Fruit fly (Drosophila melanogaster) whole organism, embryonic: ENCODE results near the gene Lsd-1.

ENCODE experiments used
- ATbp ChIP-seq: fragments of 200-800 bp; sonication (Bioruptor generic); optimal IDR thresholded peaks from 2 replicates; lab custom pipeline; 2017; ENCODE audit warnings: missing biosample characterization, mild to moderate bottlenecking, missing genetic modification characterization, missing genetic modification reagents
- Blimp-1 ChIP-seq: fragments of 200-800 bp; sonication (Bioruptor generic); optimal IDR thresholded peaks from 3 replicates; lab custom pipeline; 2018; ENCODE audit warnings: missing biosample characterization, missing genetic modification characterization, mild to moderate bottlenecking, moderate library complexity, missing genetic modification reagents
- CG10209 ChIP-seq: fragments of 200-800 bp; sonication (Bioruptor generic); optimal IDR thresholded peaks from 3 replicates; lab custom pipeline; 2017; ENCODE audit warnings: missing biosample characterization, mild to moderate bottlenecking, missing genetic modification characterization, missing genetic modification reagents
- CG1233 ChIP-seq: fragments of 200-800 bp; sonication (Bioruptor generic); optimal IDR thresholded peaks from 4 replicates; lab custom pipeline; 2018; ENCODE audit warnings: missing biosample characterization, mild to moderate bottlenecking, missing genetic modification characterization
- CG12769 ChIP-seq: fragments of 200-800 bp; sonication (Bioruptor generic); optimal IDR thresholded peaks from 2 replicates; lab custom pipeline; 2019; ENCODE audit warnings: missing biosample characterization, mild to moderate bottlenecking, missing genetic modification characterization, moderate library complexity
- CG14710 ChIP-seq: fragments of 200-800 bp; sonication (Bioruptor generic); optimal IDR thresholded peaks from 3 replicates; lab custom pipeline; 2019; ENCODE audit warnings: missing biosample characterization, mild to moderate bottlenecking, missing genetic modification characterization, moderate library complexity
- CG14860 ChIP-seq: fragments of 200-800 bp; sonication (Bioruptor generic); IDR thresholded peaks from 3 replicates; pipeline ENCODE4 v1.3.6; 2022; ENCODE audit warnings: missing biosample characterization, missing genetic modification characterization; ENCODE audit not compliant: partially characterized antibody
- CG15479 ChIP-seq: fragments of 200-800 bp; sonication (Bioruptor generic); optimal IDR thresholded peaks from 3 replicates; lab custom pipeline; 2019; ENCODE audit warnings: missing biosample characterization, mild to moderate bottlenecking, missing genetic modification characterization, moderate library complexity
- CG15696 ChIP-seq: fragments of 200-800 bp; sonication (Bioruptor generic); optimal IDR thresholded peaks from 2 replicates; lab custom pipeline; 2019; ENCODE audit warnings: missing biosample characterization, mild to moderate bottlenecking, missing genetic modification characterization, moderate library complexity
- CG1603 ChIP-seq: fragments of 200-800 bp; sonication (Bioruptor generic); optimal IDR thresholded peaks from 2 replicates; lab custom pipeline; 2019; ENCODE audit warnings: missing biosample characterization, mild to moderate bottlenecking, missing genetic modification characterization, moderate library complexity
- CG16863 ChIP-seq: fragments of 200-800 bp; sonication (Bioruptor generic); optimal IDR thresholded peaks from 3 replicates; lab custom pipeline; 2016; ENCODE audit warnings: missing biosample characterization, missing genetic modification characterization
- CG30020 ChIP-seq: fragments of 200-800 bp; optimal IDR thresholded peaks from 2 replicates; lab custom pipeline; 2019; ENCODE audit warnings: missing biosample characterization, mild to moderate bottlenecking, missing genetic modification characterization, moderate library complexity
- CG31365 ChIP-seq: fragments of 200-800 bp; sonication (Bioruptor generic); optimal IDR thresholded peaks from 2 replicates; lab custom pipeline; 2018; ENCODE audit warnings: missing biosample characterization, mild to moderate bottlenecking, missing genetic modification characterization
- CG3407 ChIP-seq: fragments of 200-800 bp; sonication (Bioruptor generic); optimal IDR thresholded peaks from 2 replicates; lab custom pipeline; 2018; ENCODE audit warnings: missing biosample characterization, mild to moderate bottlenecking, missing genetic modification characterization
- CG4617 ChIP-seq: fragments of 200-800 bp; sonication (Bioruptor generic); optimal IDR thresholded peaks from 3 replicates; lab custom pipeline; 2016; ENCODE audit warnings: missing biosample characterization, missing genetic modification characterization, borderline replicate concordance
- CG6791 ChIP-seq: fragments of 200-800 bp; sonication (Bioruptor generic); IDR thresholded peaks from 3 replicates; pipeline ENCODE4 v1.3.6; 2022; ENCODE audit warnings: missing biosample characterization, missing genetic modification characterization; ENCODE audit not compliant: partially characterized antibody
- CG7786 ChIP-seq: fragments of 200-800 bp; sonication (Bioruptor generic); optimal IDR thresholded peaks from 2 replicates; lab custom pipeline; 2016; ENCODE audit warnings: missing biosample characterization, missing genetic modification characterization
- CG8359 ChIP-seq: fragments of 200-800 bp; sonication (Bioruptor generic); optimal IDR thresholded peaks from 2 replicates; lab custom pipeline; 2017; ENCODE audit warnings: missing biosample characterization, mild to moderate bottlenecking, missing genetic modification characterization, borderline replicate concordance
- CG9437 ChIP-seq: fragments of 200-800 bp; sonication (Bioruptor generic); optimal IDR thresholded peaks from 2 replicates; lab custom pipeline; 2018; ENCODE audit warnings: missing biosample characterization, mild to moderate bottlenecking, missing genetic modification characterization
- CG9797 ChIP-seq: fragments of 200-800 bp; sonication (Bioruptor generic); optimal IDR thresholded peaks from 3 replicates; lab custom pipeline; 2018; ENCODE audit warnings: missing biosample characterization, mild to moderate bottlenecking, missing genetic modification characterization
- Ets65A ChIP-seq: fragments of 200-800 bp; sonication (Bioruptor generic); peaks from one replicate; lab custom pipeline; 2016; ENCODE audit warnings: missing biosample characterization, missing genetic modification characterization
- Hr39 ChIP-seq: fragments of >200 bp; optimal IDR thresholded peaks from 2 replicates; lab custom pipeline; 2017
- Hr51 ChIP-seq, 2 experiments: fragments of 200-800 bp; sonication (Bioruptor generic); optimal IDR thresholded peaks; 2 replicates in 1 of 2; 3 replicates in 1 of 2; lab custom pipeline; 2016 to 2018; ENCODE audit warnings: missing biosample characterization in 2 of 2, missing genetic modification characterization in 2 of 2, mild to moderate bottlenecking in 1 of 2, moderate library complexity in 1 of 2
- Lim3 ChIP-seq: fragments of 200-800 bp; sonication (Bioruptor generic); IDR thresholded peaks from 2 replicates; pipeline ENCODE4 v1.3.6; 2022; ENCODE audit warnings: missing biosample characterization, missing genetic modification characterization
- MTF-1 ChIP-seq: fragments of 200-800 bp; sonication (Bioruptor generic); optimal IDR thresholded peaks from 2 replicates; lab custom pipeline; 2018; ENCODE audit warnings: missing biosample characterization, mild to moderate bottlenecking, missing genetic modification characterization, borderline replicate concordance
- Med ChIP-seq: fragments of 200-800 bp; sonication (Bioruptor generic); peaks from one replicate; lab custom pipeline; 2016; ENCODE audit warnings: missing biosample characterization, missing genetic modification characterization, mild to moderate bottlenecking, inconsistent platforms, moderate library complexity
- Nf-YB ChIP-seq: fragments of 200-800 bp; sonication (Bioruptor generic); optimal IDR thresholded peaks from 3 replicates; lab custom pipeline; 2019; ENCODE audit warnings: missing biosample characterization, mild to moderate bottlenecking, missing genetic modification characterization, moderate library complexity
- Optix ChIP-seq: fragments of 200-800 bp; sonication (Bioruptor generic); IDR thresholded peaks from 3 replicates; pipeline ENCODE4 v1.3.6; 2022; ENCODE audit warnings: missing biosample characterization, missing genetic modification characterization
- Pdp1 ChIP-seq, 2 experiments: fragments of 200-800 bp; sonication (Bioruptor generic); optimal IDR thresholded peaks; 3 replicates each; lab custom pipeline; 2016; ENCODE audit warnings: missing biosample characterization in 2 of 2, missing genetic modification characterization in 2 of 2, mild to moderate bottlenecking in 1 of 2, moderate library complexity in 1 of 2
- Stat92E ChIP-seq, 3 experiments: fragments of >200 bp in 2 of 3; fragments of 200-800 bp in 1 of 3; sonication (Bioruptor generic) in 1 of 3; optimal IDR thresholded peaks; 2 replicates each; lab custom pipeline; 2017 to 2019; ENCODE audit warnings: missing biosample characterization in 3 of 3, missing genetic modification characterization in 3 of 3, mild to moderate bottlenecking in 1 of 3, moderate library complexity in 1 of 3
- ac ChIP-seq: fragments of 200-800 bp; sonication (Bioruptor generic); optimal IDR thresholded peaks from 3 replicates; lab custom pipeline; 2017; ENCODE audit warnings: missing biosample characterization, mild to moderate bottlenecking, missing genetic modification characterization
- bsh ChIP-seq, 2 experiments: fragments of 200-800 bp; sonication (Bioruptor generic); optimal IDR thresholded peaks; 2 replicates each; lab custom pipeline; 2017 to 2018; ENCODE audit warnings: mild to moderate bottlenecking in 2 of 2, missing biosample characterization in 2 of 2, missing genetic modification characterization in 2 of 2, moderate library complexity in 1 of 2
- chm ChIP-seq: fragments of 200-800 bp; sonication (Bioruptor generic); IDR thresholded peaks from 2 replicates; pipeline ENCODE4 v1.3.6; 2022; ENCODE audit warnings: missing biosample characterization, missing genetic modification characterization
- corto ChIP-seq: fragments of 200-800 bp; sonication (Bioruptor generic); optimal IDR thresholded peaks from 2 replicates; lab custom pipeline; 2016; ENCODE audit warnings: missing biosample characterization, mild to moderate bottlenecking, missing genetic modification characterization, moderate library complexity
- grn ChIP-seq: fragments of 200-800 bp; sonication (Bioruptor generic); optimal IDR thresholded peaks from 3 replicates; lab custom pipeline; 2017; ENCODE audit warnings: missing biosample characterization, missing genetic modification characterization
- ind ChIP-seq: fragments of 200-800 bp; sonication (Bioruptor generic); optimal IDR thresholded peaks from 3 replicates; lab custom pipeline; 2016; ENCODE audit warnings: missing biosample characterization, missing genetic modification characterization
- nom ChIP-seq: fragments of 200-800 bp; sonication (Bioruptor generic); optimal IDR thresholded peaks from 2 replicates; lab custom pipeline; 2017; ENCODE audit warnings: missing biosample characterization, missing genetic modification characterization, mild to moderate bottlenecking, moderate library complexity, missing genetic modification reagents
- oc ChIP-seq: fragments of 200-800 bp; sonication (Bioruptor generic); optimal IDR thresholded peaks from 2 replicates; lab custom pipeline; 2018; ENCODE audit warnings: missing biosample characterization, mild to moderate bottlenecking, missing genetic modification characterization, moderate library complexity
- pnt ChIP-seq: fragments of 200-800 bp; sonication (Bioruptor generic); optimal IDR thresholded peaks from 3 replicates; lab custom pipeline; 2016; ENCODE audit warnings: missing biosample characterization, missing genetic modification characterization
- prd ChIP-seq, 3 experiments: fragments of >200 bp in 2 of 3; fragments of 200-800 bp in 1 of 3; sonication (Bioruptor generic) in 1 of 3; optimal IDR thresholded peaks in 2 of 3; IDR thresholded peaks in 1 of 3; 2 replicates in 2 of 3; 3 replicates in 1 of 3; pipeline versions ENCODE4 v1.3.6 to Lab custom; 2017 to 2022; ENCODE audit warnings: missing biosample characterization in 1 of 3, missing genetic modification characterization in 1 of 3
- pzg ChIP-seq: fragments of 200-800 bp; sonication (Bioruptor generic); optimal IDR thresholded peaks from 3 replicates; lab custom pipeline; 2018; ENCODE audit warnings: missing biosample characterization, mild to moderate bottlenecking, missing genetic modification characterization, moderate library complexity
- run ChIP-seq: fragments of 200-800 bp; sonication (Bioruptor generic); optimal IDR thresholded peaks from 3 replicates; lab custom pipeline; 2018; ENCODE audit warnings: missing biosample characterization, mild to moderate bottlenecking, missing genetic modification characterization
- sens ChIP-seq: fragments of 200-800 bp; sonication (Bioruptor generic); peaks from one replicate; lab custom pipeline; 2016; ENCODE audit warnings: missing biosample characterization, missing genetic modification characterization
- tin ChIP-seq: fragments of 200-800 bp; sonication (Bioruptor generic); optimal IDR thresholded peaks from 3 replicates; lab custom pipeline; 2016; ENCODE audit warnings: missing biosample characterization, missing genetic modification characterization
- tll ChIP-seq, 2 experiments: fragments of 200-800 bp in 1 of 2; fragments of >200 bp in 1 of 2; sonication (Bioruptor generic) in 1 of 2; optimal IDR thresholded peaks; 2 replicates each; lab custom pipeline; 2017 to 2019; ENCODE audit warnings: missing biosample characterization in 2 of 2, missing genetic modification characterization in 2 of 2, mild to moderate bottlenecking in 1 of 2, moderate library complexity in 1 of 2
- unpg ChIP-seq: fragments of 200-800 bp; sonication (Bioruptor generic); optimal IDR thresholded peaks from 3 replicates; lab custom pipeline; 2018; ENCODE audit warnings: missing biosample characterization, mild to moderate bottlenecking, missing genetic modification characterization, moderate library complexity
- vvl ChIP-seq: fragments of 200-800 bp; sonication (Bioruptor generic); IDR thresholded peaks from 2 replicates; pipeline ENCODE4 v1.3.6; 2022; ENCODE audit warnings: missing biosample characterization, missing genetic modification characterization

Gene Lsd-1

dm6 chr3R:23737676-23738574 is 25.7 kb upstream of the Lsd-1 start:
- TF ChIP-seq CG9437 (GFP tag; lab: Kevin White, UChicago) (no peak), Hr39 (no peak), CG31365 (tag; lab: Kevin White, UChicago) (peak; percentile 10), chm (GFP tag; lab: Robert Waterston, UW) (no peak), CG15479 (GFP tag; lab: Kevin White, UChicago) (peak; percentile 4), prd (optimal IDR thresholded peaks at IDR 0.05; lab: Kevin White, UChicago) (no peak), prd (GFP tag; IDR thresholded peaks at IDR 0.05; lab: Robert Waterston, UW) (0 out of 3 replicates have a peak, but pooled peaks have one; percentile 14), CG8359 (GFP tag; lab: Kevin White, UChicago) (peak; percentile 54), tll (GFP tag; optimal IDR thresholded peaks at IDR 0.05; lab: Kevin White, UChicago) (peak in 1 of 2 experiments; percentile 74), CG1603 (tag; lab: Kevin White, UChicago) (peak; percentile 3), tin (GFP tag; lab: Kevin White, UChicago) (no peak), MTF-1 (GFP tag; lab: Kevin White, UChicago) (peak; percentile 6), CG14710 (tag; lab: Kevin White, UChicago) (no peak), unpg (GFP tag; lab: Kevin White, UChicago) (no peak), CG16863 (no peak), nom (peak; percentile 5), CG6791 (no peak), CG1233 (GFP tag; lab: Kevin White, UChicago) (no peak), bsh (GFP tag; optimal IDR thresholded peaks at IDR 0.05; lab: Kevin White, UChicago) (no peak), Optix (0 out of 3 replicates have a peak, but pooled peaks have one; percentile 29), CG3407 (GFP tag; lab: Kevin White, UChicago) (peak; percentile 18), Med (GFP tag; lab: Kevin White, UChicago) (peak; percentile 57), Lim3 (no peak), CG10209 (peak; percentile 10), pnt (GFP tag; lab: Kevin White, UChicago) (no peak), ac (GFP tag; lab: Kevin White, UChicago) (peak; percentile 17), ATbp (peak; percentile 9), ind (GFP tag; lab: Kevin White, UChicago) (no peak), sens (GFP tag; lab: Kevin White, UChicago) (peak; percentile 77), Nf-YB (GFP tag; lab: Kevin White, UChicago) (no peak), CG15696 (tag; lab: Kevin White, UChicago) (peak; percentile 45), CG14860 (GFP tag; lab: Robert Waterston, UW) (no peak)
- TF ChIP-seq, all 482 proteins: peak for 16

dm6 chr3R:23740968-23741367 is 22.7 kb upstream of the Lsd-1 start:
- TF ChIP-seq CG30020 (no peak), vvl (GFP tag; lab: Robert Waterston, UW) (peak; percentile 50; the same call in 1 of the 2 replicates), Pdp1 (GFP tag; optimal IDR thresholded peaks at IDR 0.05; lab: Kevin White, UChicago) (no peak), Stat92E (GFP tag; optimal IDR thresholded peaks at IDR 0.05; lab: Kevin White, UChicago) (no peak), Blimp-1 (GFP tag; lab: Kevin White, UChicago) (peak; percentile 91), grn (GFP tag; lab: Kevin White, UChicago) (peak; percentile 33), oc (tag; lab: Kevin White, UChicago) (peak; percentile 4), run (tag; lab: Kevin White, UChicago) (peak; percentile 12), CG7786 (GFP tag; lab: Kevin White, UChicago) (no peak), CG12769 (tag; lab: Kevin White, UChicago) (peak; percentile 13), pzg (no peak), Ets65A (no peak), CG4617 (GFP tag; lab: Kevin White, UChicago) (no peak), Hr51 (GFP tag; optimal IDR thresholded peaks at IDR 0.05; lab: Kevin White, UChicago) (no peak), corto (GFP tag; lab: Kevin White, UChicago) (no peak), CG9797 (GFP tag; lab: Kevin White, UChicago) (no peak)
